Worm (Caenorhabditis elegans): Measurements from ENCODE around the gene H35N09.1.

H35N09.1 gene

DNA sequence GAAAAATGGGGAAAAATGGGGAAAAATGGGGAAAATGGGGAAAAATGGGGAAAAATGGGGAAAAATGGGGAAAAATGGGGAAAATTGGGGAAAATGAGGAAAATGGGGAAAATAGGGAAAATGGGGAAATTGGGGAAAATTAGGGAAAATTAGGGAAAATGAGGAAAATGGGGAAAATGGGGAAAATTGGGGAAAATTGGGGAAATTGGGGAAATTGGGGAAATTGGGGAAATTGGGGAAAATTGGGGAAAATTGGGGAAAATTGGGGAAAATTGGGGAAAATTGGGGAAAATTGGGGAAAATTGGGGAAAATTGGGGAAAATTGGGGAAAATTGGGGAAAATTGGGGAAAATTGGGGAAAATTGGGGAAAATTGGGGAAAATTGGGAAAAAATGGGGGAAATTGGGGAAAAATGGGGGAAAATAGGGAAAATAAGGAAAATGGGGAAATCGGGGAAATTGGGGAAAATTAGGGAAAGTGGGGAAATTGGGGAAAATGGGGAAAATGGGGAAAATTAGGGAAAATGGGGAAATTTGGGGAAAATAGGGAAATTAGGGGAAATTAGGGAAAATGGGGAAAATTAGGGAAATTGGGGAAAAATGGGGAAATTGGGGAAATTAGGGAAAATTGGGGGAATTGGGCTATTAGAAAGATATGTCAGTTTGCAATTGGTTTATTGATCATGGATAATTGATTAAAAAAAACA is 2.3 kb upstream of the H35N09.1 start:
- TF ChIP-seq sox-2 (GFP tag; IDR thresholded peaks at IDR 0.05) (0 out of 2 replicates have a peak, but pooled peaks have one; percentile 10), unc-3 (GFP tag; conservative IDR thresholded peaks at IDR 0.05) (peak; percentile 66), unc-3 (tag; optimal IDR thresholded peaks at IDR 0.05) (no peak), ceh-14 (tag; optimal IDR thresholded peaks at IDR 0.05) (no peak), fkh-6 (tag; optimal IDR thresholded peaks at IDR 0.05) (no peak), che-1 (tag; optimal IDR thresholded peaks at IDR 0.05) (peak; percentile 69), pat-9 (tag; optimal IDR thresholded peaks at IDR 0.05) (peak; percentile 28), K09A11.1 (tag; optimal IDR thresholded peaks at IDR 0.05; ENCODE audit: insufficient read depth) (no peak), nhr-11 (tag; optimal IDR thresholded peaks at IDR 0.05) (no peak), K02D7.2 (tag; optimal IDR thresholded peaks at IDR 0.05) (no peak), ttx-3 (tag; optimal IDR thresholded peaks at IDR 0.05) (no peak), ama-1 (optimal IDR thresholded peaks at IDR 0.05) (no peak), T23F11.4 (GFP tag; optimal IDR thresholded peaks at IDR 0.05) (no peak), ceh-19 (GFP tag; optimal IDR thresholded peaks at IDR 0.05) (peak; percentile 32), dve-1 (tag; optimal IDR thresholded peaks at IDR 0.05) (no peak), nfya-1 (tag; optimal IDR thresholded peaks at IDR 0.05) (no peak), rnt-1 (tag; optimal IDR thresholded peaks at IDR 0.05) (no peak), ahr-1 (tag; optimal IDR thresholded peaks at IDR 0.05) (no peak), pros-1 (tag; optimal IDR thresholded peaks at IDR 0.05) (no peak), pag-3 (tag; optimal IDR thresholded peaks at IDR 0.05; ENCODE audit: borderline replicate concordance) (no peak), hlh-6 (tag; optimal IDR thresholded peaks at IDR 0.05) (no peak), F13H6.1 (tag; optimal IDR thresholded peaks at IDR 0.05) (no peak), sdc-2 (tag; optimal IDR thresholded peaks at IDR 0.05) (no peak), ceh-2 (tag; optimal IDR thresholded peaks at IDR 0.05) (no peak), sox-4 (tag; optimal IDR thresholded peaks at IDR 0.05) (peak; percentile 18), zip-5 (tag; optimal IDR thresholded peaks at IDR 0.05) (no peak), hlh-15 (tag; optimal IDR thresholded peaks at IDR 0.05) (no peak), odd-2 (tag; optimal IDR thresholded peaks at IDR 0.05) (no peak), pax-1 (tag; optimal IDR thresholded peaks at IDR 0.05) (no peak), eyg-1 (tag; optimal IDR thresholded peaks at IDR 0.05) (no peak), unc-86 (tag; optimal IDR thresholded peaks at IDR 0.05) (no peak), lin-11 (tag; optimal IDR thresholded peaks at IDR 0.05) (peak; percentile 65), ceh-9 (tag; optimal IDR thresholded peaks at IDR 0.05) (peak; percentile 49), ztf-16 (tag; optimal IDR thresholded peaks at IDR 0.05) (no peak), dmd-4 (tag; optimal IDR thresholded peaks at IDR 0.05; ENCODE audit: borderline replicate concordance) (no peak), mec-3 (tag; optimal IDR thresholded peaks at IDR 0.05; ENCODE audit: borderline replicate concordance) (no peak), C38D4.7 (GFP tag; optimal IDR thresholded peaks at IDR 0.05) (peak; percentile 58), fax-1 (tag; optimal IDR thresholded peaks at IDR 0.05) (no peak), ceh-6 (GFP tag; optimal IDR thresholded peaks at IDR 0.05) (no peak), ceh-45 (GFP tag; IDR thresholded peaks at IDR 0.05) (peak; percentile 65; the same call in 1 of the 2 replicates), nhr-232 (tag; optimal IDR thresholded peaks at IDR 0.05) (no peak), hlh-8 (tag; optimal IDR thresholded peaks at IDR 0.05) (no peak), hlh-30 (tag; optimal IDR thresholded peaks at IDR 0.05; ENCODE audit: insufficient read depth) (no peak), tbx-2 (tag; optimal IDR thresholded peaks at IDR 0.05) (no peak), ceh-24 (tag; optimal IDR thresholded peaks at IDR 0.05) (no peak), ceh-31 (tag; optimal IDR thresholded peaks at IDR 0.05) (no peak), unc-55 (GFP tag; optimal IDR thresholded peaks at IDR 0.05) (no peak), hlh-13 (GFP tag; optimal IDR thresholded peaks at IDR 0.05) (no peak), elt-4 (tag; optimal IDR thresholded peaks at IDR 0.05) (no peak), pqm-1 (tag; optimal IDR thresholded peaks at IDR 0.05) (no peak), elt-2 (tag; optimal IDR thresholded peaks at IDR 0.05) (no peak), syd-9 (tag; optimal IDR thresholded peaks at IDR 0.05) (no peak)

Data from whole organism, late embryonic.